Fruit fly (Drosophila melanogaster): ENCODE measurements around the gene Es2.

dm6 chrX:8416956-8417355 is 44.3 kb upstream of the Es2 start:
- TF ChIP-seq psq (optimal IDR thresholded peaks at IDR 0.05) (no peak), usp (GFP tag; optimal IDR thresholded peaks at IDR 0.05) (no peak), CG8478 (optimal IDR thresholded peaks at IDR 0.05) (no peak), Dll (optimal IDR thresholded peaks at IDR 0.05) (no peak)
